Worm (Caenorhabditis elegans) whole organism, L3 larva: ENCODE data around the gene T05A8.6.

Experiments used
- egl-27 ChIP-seq: sonication (generic microtip); optimal IDR thresholded peaks from 4 replicates; lab custom pipeline; 2017; ENCODE audit warnings: missing biosample characterization, missing genetic modification reagents, missing genetic modification characterization
- lin-39 ChIP-seq: fragments of 150-350 bp; optimal IDR thresholded peaks from 2 replicates; lab custom pipeline; 2018; ENCODE audit warnings: missing biosample characterization, missing genetic modification reagents, missing genetic modification characterization
- nhr-237 ChIP-seq: fragments of 150-350 bp; optimal IDR thresholded peaks from 2 replicates; lab custom pipeline; 2014; ENCODE audit warnings: missing biosample characterization, missing genetic modification characterization
- nhr-77 ChIP-seq: fragments of 150-350 bp; optimal IDR thresholded peaks from 2 replicates; lab custom pipeline; 2014; ENCODE audit warnings: missing biosample characterization, missing genetic modification characterization
- pha-4 ChIP-seq: fragments of 150-350 bp; optimal IDR thresholded peaks from 2 replicates; lab custom pipeline; 2014; ENCODE audit warnings: missing biosample characterization, missing genetic modification reagents, missing genetic modification characterization
- snpc-4 ChIP-seq: fragments of 150-350 bp; optimal IDR thresholded peaks from 2 replicates; lab custom pipeline; 2014; ENCODE audit warnings: missing biosample characterization, missing genetic modification characterization

DNA sequence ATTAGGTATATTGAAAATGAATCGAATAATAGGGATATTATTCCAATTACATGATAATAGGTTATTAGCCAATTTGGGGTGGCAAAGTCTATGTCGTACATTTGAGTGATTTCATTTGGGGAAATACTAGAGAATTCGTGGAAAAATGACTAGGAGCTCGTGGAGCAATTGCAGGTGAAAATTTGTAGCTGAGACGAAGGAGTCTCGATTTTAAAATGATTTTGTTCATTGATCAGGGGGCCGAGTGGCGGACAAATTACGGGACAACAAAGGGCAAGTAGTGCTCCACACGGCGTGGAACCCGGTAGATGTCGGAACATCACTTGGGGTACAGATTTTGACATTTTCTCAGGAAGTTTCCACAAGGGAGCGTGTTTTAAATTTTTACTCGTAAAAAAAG lies 41.1 kb downstream of the T05A8.6 start, which contains the start of gene sri-62:
- TF ChIP-seq egl-27 (tag; lab: Kevin White, UChicago) (no peak), nhr-237 (tag; lab: Kevin White, UChicago) (no peak), nhr-77 (tag; lab: Kevin White, UChicago) (no peak), snpc-4 (tag; lab: Kevin White, UChicago) (no peak), pha-4 (tag; lab: Kevin White, UChicago) (no peak), lin-39 (tag; lab: Kevin White, UChicago) (no peak)
